Fruit fly (Drosophila melanogaster) whole organism, embryonic: ENCODE data around the gene AGO2.

ENCODE experiments used
- Awh ChIP-seq: fragments of 200-800 bp; sonication (Bioruptor generic); IDR thresholded peaks from 2 replicates; pipeline ENCODE4, ENCODE4 v1.3.6; 2022; ENCODE audit warnings: missing biosample characterization, missing genetic modification characterization
- CG10321 ChIP-seq: fragments of 200-800 bp; sonication (Bioruptor generic); IDR thresholded peaks from 2 replicates; pipeline ENCODE4 v1.3.6; 2022; ENCODE audit warnings: missing biosample characterization, missing genetic modification characterization
- CG11398 ChIP-seq: fragments of 200-800 bp; sonication (Bioruptor generic); optimal IDR thresholded peaks from 2 replicates; lab custom pipeline; 2016; ENCODE audit warnings: missing biosample characterization, missing genetic modification characterization
- CG11695 ChIP-seq: fragments of 200-800 bp; sonication (Bioruptor generic); IDR thresholded peaks from 3 replicates; pipeline ENCODE4 v1.3.6; 2022; ENCODE audit warnings: missing biosample characterization, missing genetic modification characterization
- CG12659 ChIP-seq: fragments of 200-800 bp; sonication (Bioruptor generic); optimal IDR thresholded peaks from 3 replicates; lab custom pipeline; 2017; ENCODE audit warnings: mild to moderate bottlenecking, missing biosample characterization, missing genetic modification reagents, missing genetic modification characterization
- CG13424 ChIP-seq: fragments of 200-800 bp; sonication (Bioruptor generic); optimal IDR thresholded peaks from 2 replicates; lab custom pipeline; 2019; ENCODE audit warnings: missing biosample characterization, mild to moderate bottlenecking, missing genetic modification characterization, moderate library complexity
- CG13894 ChIP-seq: fragments of 200-800 bp; sonication (Bioruptor generic); optimal IDR thresholded peaks from 3 replicates; lab custom pipeline; 2018; ENCODE audit warnings: missing biosample characterization, mild to moderate bottlenecking, missing genetic modification characterization, moderate library complexity
- CG14860 ChIP-seq: fragments of 200-800 bp; sonication (Bioruptor generic); IDR thresholded peaks from 3 replicates; pipeline ENCODE4 v1.3.6; 2022; ENCODE audit warnings: missing biosample characterization, missing genetic modification characterization; ENCODE audit not compliant: partially characterized antibody
- CG17802 ChIP-seq: fragments of 200-800 bp; sonication (Bioruptor generic); optimal IDR thresholded peaks from 2 replicates; lab custom pipeline; 2018; ENCODE audit warnings: missing biosample characterization, mild to moderate bottlenecking, missing genetic modification characterization, moderate library complexity
- CG2116 ChIP-seq: fragments of 200-800 bp; sonication (Bioruptor generic); optimal IDR thresholded peaks from 3 replicates; lab custom pipeline; 2018; ENCODE audit warnings: missing biosample characterization, mild to moderate bottlenecking, missing genetic modification characterization
- CG2199 ChIP-seq: fragments of 200-800 bp; sonication (Bioruptor generic); IDR thresholded peaks from 3 replicates; pipeline ENCODE4 v1.3.6; 2022; ENCODE audit warnings: missing biosample characterization, missing genetic modification characterization
- CG32767 ChIP-seq: fragments of 200-800 bp; sonication (Bioruptor generic); IDR thresholded peaks from 2 replicates; pipeline ENCODE4 v1.3.6; 2022; ENCODE audit warnings: missing biosample characterization, missing genetic modification characterization
- CG32772 ChIP-seq: fragments of 200-800 bp; sonication (Bioruptor generic); IDR thresholded peaks from 2 replicates; pipeline ENCODE4 v1.3.6; 2022; ENCODE audit warnings: missing biosample characterization, missing genetic modification characterization
- CG3995 ChIP-seq: fragments of 200-800 bp; sonication (Bioruptor generic); optimal IDR thresholded peaks from 3 replicates; lab custom pipeline; 2016; ENCODE audit warnings: missing biosample characterization, missing genetic modification characterization
- CG4820 ChIP-seq: fragments of 200-800 bp; sonication (Bioruptor generic); optimal IDR thresholded peaks from 3 replicates; lab custom pipeline; 2016; ENCODE audit warnings: missing biosample characterization, missing genetic modification characterization
- CG7745 ChIP-seq: fragments of 200-800 bp; sonication (Bioruptor generic); optimal IDR thresholded peaks from 2 replicates; lab custom pipeline; 2018; ENCODE audit warnings: missing biosample characterization, mild to moderate bottlenecking, missing genetic modification characterization, moderate library complexity
- CG7987 ChIP-seq: fragments of 200-800 bp; sonication (Bioruptor generic); optimal IDR thresholded peaks from 2 replicates; lab custom pipeline; 2018; ENCODE audit warnings: missing biosample characterization, mild to moderate bottlenecking, missing genetic modification characterization, moderate library complexity
- CG9727 ChIP-seq: fragments of 200-800 bp; sonication (Bioruptor generic); optimal IDR thresholded peaks from 3 replicates; lab custom pipeline; 2017; ENCODE audit warnings: missing biosample characterization, mild to moderate bottlenecking, missing genetic modification characterization
- CG9932 ChIP-seq: fragments of 200-800 bp; sonication (Bioruptor generic); IDR thresholded peaks from 2 replicates; pipeline ENCODE4 v1.3.6; 2022; ENCODE audit warnings: missing biosample characterization, missing genetic modification characterization
- D ChIP-seq, 2 experiments: fragments of 200-800 bp in 1 of 2; fragments of >200 bp in 1 of 2; sonication (Bioruptor generic) in 1 of 2; optimal IDR thresholded peaks; 2 replicates in 1 of 2; 3 replicates in 1 of 2; lab custom pipeline; 2017; ENCODE audit warnings: mild to moderate bottlenecking in 1 of 2, missing biosample characterization in 1 of 2, missing genetic modification characterization in 1 of 2, missing genetic modification reagents in 1 of 2
- Dek ChIP-seq: fragments of 200-800 bp; sonication (Bioruptor generic); optimal IDR thresholded peaks from 3 replicates; lab custom pipeline; 2019; ENCODE audit warnings: missing biosample characterization, mild to moderate bottlenecking, missing genetic modification characterization, moderate library complexity
- Doc2 ChIP-seq: fragments of 200-800 bp; sonication (Bioruptor generic); IDR thresholded peaks from 2 replicates; pipeline ENCODE4 v1.3.6; 2022; ENCODE audit warnings: missing biosample characterization, missing genetic modification characterization
- Hr3 ChIP-seq: fragments of 200-800 bp; sonication (Bioruptor generic); optimal IDR thresholded peaks from 3 replicates; lab custom pipeline; 2016; ENCODE audit warnings: missing biosample characterization, missing genetic modification characterization
- Lhr ChIP-seq: fragments of 200-800 bp; sonication (Bioruptor generic); optimal IDR thresholded peaks from 3 replicates; lab custom pipeline; 2017; ENCODE audit warnings: mild to moderate bottlenecking, missing biosample characterization, missing genetic modification reagents, missing genetic modification characterization
- MESR4 ChIP-seq: fragments of 200-800 bp; sonication (Bioruptor generic); optimal IDR thresholded peaks from 2 replicates; lab custom pipeline; 2018; ENCODE audit warnings: missing biosample characterization, mild to moderate bottlenecking, missing genetic modification characterization, moderate library complexity
- Mad ChIP-seq: fragments of 200-800 bp; sonication (Bioruptor generic); optimal IDR thresholded peaks from 2 replicates; lab custom pipeline; 2016; ENCODE audit warnings: missing biosample characterization, missing genetic modification characterization
- Mes4 ChIP-seq: fragments of 200-800 bp; sonication (Bioruptor generic); optimal IDR thresholded peaks from 2 replicates; lab custom pipeline; 2016; ENCODE audit warnings: missing biosample characterization, missing genetic modification characterization
- Myb ChIP-seq: fragments of 200-800 bp; sonication (Bioruptor generic); optimal IDR thresholded peaks from 2 replicates; lab custom pipeline; 2016; ENCODE audit warnings: missing biosample characterization, missing genetic modification characterization
- Poxn ChIP-seq: fragments of 200-800 bp; sonication (Bioruptor generic); IDR thresholded peaks from 2 replicates; pipeline ENCODE4 v1.3.6; 2022; ENCODE audit warnings: missing biosample characterization, missing genetic modification characterization
- Stat92E ChIP-seq, 3 experiments: fragments of >200 bp in 2 of 3; fragments of 200-800 bp in 1 of 3; sonication (Bioruptor generic) in 1 of 3; optimal IDR thresholded peaks; 2 replicates each; lab custom pipeline; 2017 to 2019; ENCODE audit warnings: missing biosample characterization in 3 of 3, missing genetic modification characterization in 3 of 3, mild to moderate bottlenecking in 1 of 3, moderate library complexity in 1 of 3
- Tbp ChIP-seq: fragments of >200 bp; optimal IDR thresholded peaks from 2 replicates; lab custom pipeline; 2018; ENCODE audit warnings: missing biosample characterization, missing genetic modification characterization
- Usf ChIP-seq: fragments of 200-800 bp; sonication (Bioruptor generic); optimal IDR thresholded peaks from 2 replicates; lab custom pipeline; 2017; ENCODE audit warnings: missing genotype, missing biosample characterization, missing genetic modification characterization
- Vsx1 ChIP-seq: fragments of 200-800 bp; sonication (Bioruptor generic); optimal IDR thresholded peaks from 2 replicates; lab custom pipeline; 2017; ENCODE audit warnings: missing biosample characterization, mild to moderate bottlenecking, missing genetic modification characterization, missing genetic modification reagents
- ac ChIP-seq: fragments of 200-800 bp; sonication (Bioruptor generic); optimal IDR thresholded peaks from 3 replicates; lab custom pipeline; 2017; ENCODE audit warnings: missing biosample characterization, mild to moderate bottlenecking, missing genetic modification characterization
- ara ChIP-seq: fragments of 200-800 bp; sonication (Bioruptor generic); IDR thresholded peaks from 2 replicates; pipeline ENCODE4 v1.3.6; 2022; ENCODE audit warnings: missing biosample characterization, missing genetic modification characterization
- ase ChIP-seq: fragments of 200-800 bp; sonication (Bioruptor generic); IDR thresholded peaks from 3 replicates; pipeline ENCODE4 v1.3.6; 2022; ENCODE audit warnings: missing biosample characterization, missing genetic modification characterization
- az2 ChIP-seq: fragments of 200-800 bp; sonication (Bioruptor generic); optimal IDR thresholded peaks from 3 replicates; lab custom pipeline; 2016; ENCODE audit warnings: missing biosample characterization, missing genetic modification characterization
- bab2 ChIP-seq: fragments of 200-800 bp; sonication (Bioruptor generic); optimal IDR thresholded peaks from 2 replicates; lab custom pipeline; 2016; ENCODE audit warnings: missing biosample characterization, missing genetic modification characterization
- br ChIP-seq: fragments of >200 bp; optimal IDR thresholded peaks from 2 replicates; lab custom pipeline; 2017
- caup ChIP-seq: fragments of 200-800 bp; sonication (Bioruptor generic); optimal IDR thresholded peaks from 3 replicates; lab custom pipeline; 2017; ENCODE audit warnings: missing biosample characterization, mild to moderate bottlenecking, missing genetic modification characterization, moderate library complexity; ENCODE audit not compliant: severe bottlenecking
- da ChIP-seq: fragments of 200-800 bp; sonication (Bioruptor generic); optimal IDR thresholded peaks from 2 replicates; lab custom pipeline; 2016; ENCODE audit warnings: missing biosample characterization, missing genetic modification characterization
- grau ChIP-seq: fragments of 200-800 bp; optimal IDR thresholded peaks from 3 replicates; lab custom pipeline; 2019; ENCODE audit warnings: missing biosample characterization, mild to moderate bottlenecking, missing genetic modification characterization, moderate library complexity
- gro ChIP-seq: fragments of 200-800 bp; sonication (Bioruptor generic); optimal IDR thresholded peaks from 2 replicates; lab custom pipeline; 2016; ENCODE audit warnings: missing biosample characterization, missing genetic modification characterization
- kah ChIP-seq: fragments of 200-800 bp; sonication (Bioruptor generic); optimal IDR thresholded peaks from 2 replicates; lab custom pipeline; 2018; ENCODE audit warnings: missing biosample characterization, mild to moderate bottlenecking, missing genetic modification characterization
- rib ChIP-seq: fragments of 200-800 bp; sonication (Bioruptor generic); IDR thresholded peaks from 2 replicates; pipeline ENCODE4 v1.3.6; 2022; ENCODE audit warnings: missing biosample characterization, missing genetic modification characterization
- salm ChIP-seq: fragments of 200-800 bp; sonication (Bioruptor generic); optimal IDR thresholded peaks from 2 replicates; lab custom pipeline; 2018; ENCODE audit warnings: missing biosample characterization, mild to moderate bottlenecking, missing genetic modification characterization
- so ChIP-seq: fragments of 200-800 bp; sonication (Bioruptor generic); IDR thresholded peaks from 3 replicates; pipeline ENCODE4 v1.3.6; 2022; ENCODE audit warnings: missing biosample characterization, missing genetic modification characterization
- tgo ChIP-seq: fragments of 200-800 bp; sonication (Bioruptor generic); IDR thresholded peaks from 3 replicates; pipeline ENCODE4 v1.3.6; 2022; ENCODE audit warnings: missing biosample characterization, missing genetic modification characterization
- tin ChIP-seq: fragments of 200-800 bp; sonication (Bioruptor generic); optimal IDR thresholded peaks from 3 replicates; lab custom pipeline; 2016; ENCODE audit warnings: missing biosample characterization, missing genetic modification characterization
- tup ChIP-seq: fragments of 200-800 bp; sonication (Bioruptor generic); optimal IDR thresholded peaks from 2 replicates; lab custom pipeline; 2016; ENCODE audit warnings: missing biosample characterization, mild to moderate bottlenecking, missing genetic modification characterization, moderate library complexity

Gene AGO2

dm6 chr3L:15588514-15589138 lies 34.7 kb downstream of the AGO2 start, which contains the start of gene RhoGAP71E (continued):
- no peak; the same call in 2 of the 3 replicates for TF ChIP-seq tgo (GFP tag; lab: Robert Waterston, UW)
- 0 out of 2 replicates have a peak, but pooled peaks have one; percentile 8 for TF ChIP-seq CG10321
- TF ChIP-seq Vsx1, result no peak
- TF ChIP-seq bab2, result no peak
- TF ChIP-seq CG32772 (GFP tag; lab: Robert Waterston, UW), result peak; percentile 58
- TF ChIP-seq rib (GFP tag; lab: Robert Waterston, UW), result peak; percentile 54
- TF ChIP-seq CG2199 (GFP tag; lab: Robert Waterston, UW), result no peak
- no peak for TF ChIP-seq br (lab: Kevin White, UChicago)
- TF ChIP-seq tup (GFP tag; lab: Kevin White, UChicago), result no peak
- no peak for TF ChIP-seq kah (GFP tag; lab: Kevin White, UChicago)
- TF ChIP-seq CG11695 (GFP tag; lab: Robert Waterston, UW), result peak; percentile 63; the same call in 2 of the 3 replicates
- peak; percentile 59 for TF ChIP-seq CG13894 (tag; lab: Kevin White, UChicago)
- peak; percentile 3 for TF ChIP-seq CG3995
- no peak for TF ChIP-seq da (GFP tag; lab: Kevin White, UChicago)
- no peak for TF ChIP-seq CG17802 (tag; lab: Kevin White, UChicago)
- TF ChIP-seq Poxn, result no peak
- TF ChIP-seq CG32767 (GFP tag; lab: Robert Waterston, UW), result peak; percentile 19; the same call in 1 of the 2 replicates
- TF ChIP-seq CG14860, result no peak
- peak; percentile 37 for TF ChIP-seq CG9727 (GFP tag; lab: Kevin White, UChicago)
- no peak for TF ChIP-seq Doc2 (GFP tag; lab: Robert Waterston, UW)
- TF ChIP-seq MESR4, result peak; percentile 93
- peak; percentile 34 for TF ChIP-seq Lhr (GFP tag; lab: Kevin White, UChicago)
- no peak for TF ChIP-seq Hr3
- TF ChIP-seq CG9932 (GFP tag; lab: Robert Waterston, UW), result peak; percentile 57
- peak; percentile 16 for TF ChIP-seq CG7745
- peak in 1 of 3 experiments; percentile 80 for TF ChIP-seq Stat92E (GFP tag; optimal IDR thresholded peaks at IDR 0.05; lab: Kevin White, UChicago)
- no peak for TF ChIP-seq D (optimal IDR thresholded peaks at IDR 0.05; lab: Kevin White, UChicago)
- TF ChIP-seq D (GFP tag; optimal IDR thresholded peaks at IDR 0.05; lab: Kevin White, UChicago), result peak; percentile 40
- no peak for TF ChIP-seq ase (GFP tag; lab: Robert Waterston, UW)
- peak; percentile 22 for TF ChIP-seq gro
- TF ChIP-seq grau (tag; lab: Kevin White, UChicago), result peak; percentile 63
- no peak for TF ChIP-seq ara (GFP tag; lab: Robert Waterston, UW)
- TF ChIP-seq Myb, result no peak
- TF ChIP-seq salm (tag; lab: Kevin White, UChicago), result no peak
- peak; percentile 74 for TF ChIP-seq CG7987
- TF ChIP-seq Tbp, result no peak
- TF ChIP-seq CG13424 (tag; lab: Kevin White, UChicago), result peak; percentile 60
- no peak for TF ChIP-seq CG2116 (GFP tag; lab: Kevin White, UChicago)
- TF ChIP-seq Mad (GFP tag; lab: Kevin White, UChicago), result no peak
- peak; percentile 62 for TF ChIP-seq Awh
- peak; percentile 70 for TF ChIP-seq caup
- peak; percentile 15 for TF ChIP-seq Mes4 (GFP tag; lab: Kevin White, UChicago)
- TF ChIP-seq Usf, result no peak
- TF ChIP-seq Dek (tag; lab: Kevin White, UChicago), result peak; percentile 11
- no peak for TF ChIP-seq az2 (GFP tag; lab: Kevin White, UChicago)
- no peak for TF ChIP-seq ac
- TF ChIP-seq CG4820, result no peak
- peak; percentile 30 for TF ChIP-seq tin (GFP tag; lab: Kevin White, UChicago)
- TF ChIP-seq so (GFP tag; lab: Robert Waterston, UW), result 0 out of 3 replicates have a peak, but pooled peaks have one; percentile 54
- TF ChIP-seq CG11398 (GFP tag; lab: Kevin White, UChicago), result peak; percentile 6
- peak; percentile 62 for TF ChIP-seq CG12659 (GFP tag; lab: Kevin White, UChicago)
